1 worm cellular context compared by ENCODE assay signal in genomic region chrV:4686680-4687470, ce11.
A peak's percentile ranks its signal among the peaks of the same experiment; 100 is the strongest.
TF ChIP-seq lines count a peak whose summit lies in the region.

Gene taf-10 (plus strand): TSS chrV:4687103.

TF ChIP-seq in whole organism, L1 larva, 84 proteins besides CTCF, POLR2A, EP300 and RAD21 (continued from another document):
- TF ChIP-seq dsc-1 (tag; optimal IDR thresholded peaks at IDR 0.05; lab: Kevin White, UChicago) (peak; percentile 43), grh-1 (GFP tag; IDR thresholded peaks at IDR 0.05; lab: Robert Waterston, UW) (peak; percentile 51), irx-1 (tag; optimal IDR thresholded peaks at IDR 0.05; lab: Kevin White, UChicago) (no peak), ets-5 (GFP tag; IDR thresholded peaks at IDR 0.05; lab: Robert Waterston, UW) (no peak), nhr-12 (tag; optimal IDR thresholded peaks at IDR 0.05; lab: Kevin White, UChicago) (no peak), xbp-1 (tag; optimal IDR thresholded peaks at IDR 0.05; lab: Kevin White, UChicago) (peak; percentile 44), nhr-77 (tag; optimal IDR thresholded peaks at IDR 0.05; lab: Kevin White, UChicago) (no peak), nhr-20 (tag; optimal IDR thresholded peaks at IDR 0.05; lab: Kevin White, UChicago) (peak; percentile 62), nhr-76 (tag; optimal IDR thresholded peaks at IDR 0.05; lab: Kevin White, UChicago) (no peak), nhr-71 (tag; optimal IDR thresholded peaks at IDR 0.05; lab: Kevin White, UChicago) (peak; percentile 73), lin-35 (GFP tag; optimal IDR thresholded peaks at IDR 0.05; lab: Kevin White, UChicago) (peak; percentile 45 to 75), jun-1 (tag; optimal IDR thresholded peaks at IDR 0.05; lab: Kevin White, UChicago) (no peak), lin-15B (tag; optimal IDR thresholded peaks at IDR 0.05; lab: Kevin White, UChicago) (peak; percentile 9), fkh-4 (tag; optimal IDR thresholded peaks at IDR 0.05; lab: Kevin White, UChicago; ENCODE audit: borderline replicate concordance) (no peak), ceh-90 (tag; optimal IDR thresholded peaks at IDR 0.05; lab: Kevin White, UChicago) (no peak), nhr-19 (GFP tag; conservative IDR thresholded peaks at IDR 0.05; lab: Robert Waterston, UW) (peak; percentile 52), ama-1 (optimal IDR thresholded peaks at IDR 0.05; lab: Kevin White, UChicago) (no peak), blmp-1 (tag; optimal IDR thresholded peaks at IDR 0.05; lab: Kevin White, UChicago) (peak; percentile 15), efl-1 (optimal IDR thresholded peaks at IDR 0.05; lab: Kevin White, UChicago) (peak; percentile 55 to 61), efl-1 (GFP tag; optimal IDR thresholded peaks at IDR 0.05 in 1 of 2; lab: Kevin White, UChicago) (peak; percentile 51 to 96), C34B4.2 (tag; optimal IDR thresholded peaks at IDR 0.05; lab: Kevin White, UChicago) (no peak), pag-3 (tag; optimal IDR thresholded peaks at IDR 0.05; lab: Kevin White, UChicago; ENCODE audit: borderline replicate concordance, insufficient read depth) (peak; percentile 7), F16B12.6 (tag; optimal IDR thresholded peaks at IDR 0.05; lab: Kevin White, UChicago) (no peak), rnt-1 (tag; optimal IDR thresholded peaks at IDR 0.05; lab: Kevin White, UChicago) (peak; percentile 75), ztf-4 (tag; optimal IDR thresholded peaks at IDR 0.05; lab: Kevin White, UChicago) (no peak), unc-98 (GFP tag; IDR thresholded peaks at IDR 0.05; lab: Robert Waterston, UW) (no peak), tbx-2 (tag; optimal IDR thresholded peaks at IDR 0.05; lab: Kevin White, UChicago) (peak; percentile 53), egl-13 (tag; optimal IDR thresholded peaks at IDR 0.05; lab: Kevin White, UChicago) (peak; percentile 19), unc-86 (tag; optimal IDR thresholded peaks at IDR 0.05; lab: Kevin White, UChicago) (peak; percentile 11), unc-130 (tag; optimal IDR thresholded peaks at IDR 0.05; lab: Kevin White, UChicago) (peak; percentile 24), skn-1 (tag; optimal IDR thresholded peaks at IDR 0.05; lab: Kevin White, UChicago) (peak; percentile 72), lsy-2 (tag; optimal IDR thresholded peaks at IDR 0.05; lab: Kevin White, UChicago) (peak; percentile 59 to 69), mab-9 (GFP tag; IDR thresholded peaks at IDR 0.05; lab: Robert Waterston, UW) (no peak), aha-1 (tag; optimal IDR thresholded peaks at IDR 0.05; lab: Kevin White, UChicago) (no peak), ces-1 (GFP tag; optimal IDR thresholded peaks at IDR 0.05; lab: Kevin White, UChicago) (no peak), sup-37 (GFP tag; optimal IDR thresholded peaks at IDR 0.05; lab: Kevin White, UChicago) (no peak), fkh-8 (tag; optimal IDR thresholded peaks at IDR 0.05; lab: Kevin White, UChicago) (peak; percentile 28), C04F5.9 (tag; optimal IDR thresholded peaks at IDR 0.05; lab: Kevin White, UChicago) (no peak), hpl-2 (GFP tag; optimal IDR thresholded peaks at IDR 0.05; lab: Kevin White, UChicago) (no peak), lir-3 (tag; optimal IDR thresholded peaks at IDR 0.05; lab: Kevin White, UChicago; ENCODE audit: poor library complexity) (peak; percentile 21), lin-13 (GFP tag; optimal IDR thresholded peaks at IDR 0.05; lab: Kevin White, UChicago) (no peak), nhr-28 (tag; optimal IDR thresholded peaks at IDR 0.05; lab: Kevin White, UChicago) (no peak), ztf-11 (tag; optimal IDR thresholded peaks at IDR 0.05; lab: Kevin White, UChicago) (peak in 1 of 2 experiments; percentile 47), nhr-11 (tag; optimal IDR thresholded peaks at IDR 0.05; lab: Kevin White, UChicago) (no peak), mdl-1 (tag; optimal IDR thresholded peaks at IDR 0.05; lab: Kevin White, UChicago) (peak in 1 of 2 experiments; percentile 88), mep-1 (tag; optimal IDR thresholded peaks at IDR 0.05; lab: Kevin White, UChicago) (peak; percentile 47), vab-15 (tag; optimal IDR thresholded peaks at IDR 0.05; lab: Kevin White, UChicago) (no peak)
TF ChIP-seq in whole organism, L1 larva: peak in this region for 36.
